Worm (Caenorhabditis elegans) whole organism, L4/young adult: ENCODE results near the gene swt-3.

Experiments
- W03F9.2 ChIP-seq: fragments of 150-350 bp; optimal IDR thresholded peaks from 2 replicates; lab custom pipeline; 2014; ENCODE audit warnings: missing biosample characterization, missing genetic modification characterization
- him-1 ChIP-seq: sonication (generic microtip); optimal IDR thresholded peaks from 2 replicates; lab custom pipeline; 2016; ENCODE audit warnings: missing genotype, missing genetic modification reagents, missing genetic modification characterization, missing compliant biosample characterization

DNA sequence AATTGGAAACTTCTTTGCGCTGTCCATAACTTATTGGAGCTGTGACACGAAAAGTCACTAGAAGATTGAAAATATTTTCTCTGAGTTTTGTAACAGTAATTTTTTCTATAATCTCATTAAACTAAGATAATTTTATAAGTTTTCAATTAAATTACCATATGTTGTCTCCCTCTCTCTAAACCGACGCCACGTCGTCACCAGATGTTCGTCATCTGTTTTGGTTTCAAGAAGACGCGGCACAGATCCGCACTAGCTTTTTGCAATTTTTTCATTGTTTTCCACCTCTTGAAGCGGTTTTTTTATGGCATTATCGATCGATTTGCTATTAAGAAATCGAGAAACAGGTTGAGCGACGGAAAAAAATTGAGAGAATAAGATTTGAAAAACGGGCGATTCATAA is 23.5 kb upstream of the swt-3 start:
- no peak for TF ChIP-seq W03F9.2 (tag; lab: Kevin White, UChicago)
- no peak for TF ChIP-seq him-1
